Worm (Caenorhabditis elegans): ENCODE results near the gene F28B4.1.

Gene F28B4.1

DNA sequence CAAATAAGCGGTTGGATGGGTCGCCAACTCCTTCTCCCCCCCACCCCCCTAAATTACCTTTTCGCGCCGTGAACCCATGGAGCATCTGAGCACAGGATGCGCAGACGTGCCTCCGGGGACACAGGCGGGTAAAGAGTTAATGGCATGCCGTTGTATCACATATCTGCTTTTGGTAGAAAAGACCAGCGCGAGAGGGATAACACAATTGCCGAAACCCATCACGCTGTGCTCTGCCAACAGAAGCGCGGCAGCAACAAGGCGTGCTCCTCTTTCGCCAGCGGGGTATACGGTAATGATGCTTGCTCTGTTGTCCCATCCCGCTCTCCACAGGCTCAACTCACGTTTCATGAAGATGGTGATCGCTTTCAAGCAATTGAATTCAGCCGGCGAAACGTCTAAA, 7.6 kb upstream of the F28B4.1 start:
- no peak for TF ChIP-seq aly-2 (tag; optimal IDR thresholded peaks at IDR 0.05)
- no peak for TF ChIP-seq dve-1 (tag; optimal IDR thresholded peaks at IDR 0.05; ENCODE audit: insufficient read depth)
- peak; percentile 69 for TF ChIP-seq aha-1 (tag)

DNA sequence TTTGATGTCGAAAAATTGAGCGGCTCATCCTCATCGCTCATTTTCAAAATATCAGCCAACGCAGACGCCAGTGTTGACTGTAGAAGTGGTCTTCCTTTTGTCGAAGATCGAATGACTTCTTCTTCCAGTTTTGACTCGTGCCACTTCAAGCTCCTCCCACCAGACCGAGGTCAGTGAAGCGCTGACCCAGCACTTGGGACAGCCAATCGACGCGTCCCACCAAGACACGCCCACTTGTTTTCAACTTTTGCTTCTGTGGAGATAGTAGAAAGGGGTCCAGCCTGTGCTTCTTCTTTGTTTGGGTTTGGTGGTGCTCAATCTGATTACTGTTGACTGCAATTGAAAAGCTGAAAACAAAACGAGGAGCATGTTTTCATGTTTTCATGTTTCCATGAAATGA, 5.6 kb upstream of the F28B4.1 start, which contains the start of gene fax-1:
TSS of gene fax-1 (minus strand) at position 101 of the 400 bp plus-strand sequence.
- TF ChIP-seq vab-7 (GFP tag; IDR thresholded peaks at IDR 0.05), result no peak
- TF ChIP-seq ZK546.5 (tag; optimal IDR thresholded peaks at IDR 0.05), result no peak
- TF ChIP-seq lin-15B (tag; optimal IDR thresholded peaks at IDR 0.05), result no peak
- TF ChIP-seq F49E8.2 (tag; optimal IDR thresholded peaks at IDR 0.05; ENCODE audit: borderline replicate concordance), result no peak
- TF ChIP-seq nhr-6 (tag; optimal IDR thresholded peaks at IDR 0.05), result no peak
- no peak for TF ChIP-seq fos-1 (tag; optimal IDR thresholded peaks at IDR 0.05)
- TF ChIP-seq T26A8.4 (GFP tag; IDR thresholded peaks at IDR 0.05), result no peak
- TF ChIP-seq F44E2.7 (GFP tag; IDR thresholded peaks at IDR 0.05), result no peak
- no peak for TF ChIP-seq nhr-42 (GFP tag; IDR thresholded peaks at IDR 0.05)
- no peak for TF ChIP-seq madf-9 (GFP tag; conservative IDR thresholded peaks at IDR 0.05)
- TF ChIP-seq ceh-20 (GFP tag; IDR thresholded peaks at IDR 0.05), result no peak

DNA sequence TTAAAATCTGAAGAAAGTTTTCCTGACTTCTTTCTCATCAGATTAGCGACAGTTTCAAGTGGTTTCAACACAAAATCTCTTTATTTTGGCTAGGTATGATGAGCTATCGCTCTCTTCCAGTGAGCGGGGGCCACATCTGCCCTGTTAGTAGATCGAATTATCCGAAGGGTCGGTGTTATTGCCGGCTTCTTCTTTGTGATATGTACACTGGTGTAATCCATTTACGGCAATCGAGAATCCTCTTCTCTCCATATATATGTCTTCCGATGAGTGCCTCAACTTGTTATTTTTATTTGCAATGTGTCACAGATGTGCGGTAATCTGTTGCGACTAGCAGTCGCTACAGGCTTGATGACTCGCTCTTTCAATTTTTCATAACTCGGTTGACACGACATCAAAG, 2.5 kb upstream of the F28B4.1 start:
- no peak for TF ChIP-seq lin-15B (tag; optimal IDR thresholded peaks at IDR 0.05)
- TF ChIP-seq lin-1 (GFP tag; IDR thresholded peaks at IDR 0.05), result no peak
- TF ChIP-seq T26A8.4 (GFP tag; IDR thresholded peaks at IDR 0.05), result no peak
- TF ChIP-seq duxl-1 (tag; optimal IDR thresholded peaks at IDR 0.05; ENCODE audit: poor library complexity), result no peak
- TF ChIP-seq nhr-11 (tag; optimal IDR thresholded peaks at IDR 0.05), result no peak
- TF ChIP-seq lin-13 (GFP tag; optimal IDR thresholded peaks at IDR 0.05), result no peak
- no peak for TF ChIP-seq F26F4.8 (GFP tag; conservative IDR thresholded peaks at IDR 0.05)
- TF ChIP-seq fkh-10 (GFP tag; optimal IDR thresholded peaks at IDR 0.05), result no peak
- TF ChIP-seq lsy-2 (tag; optimal IDR thresholded peaks at IDR 0.05), result no peak
- TF ChIP-seq rbr-2 (tag; optimal IDR thresholded peaks at IDR 0.05), result no peak
- no peak for TF ChIP-seq egl-27 (tag; optimal IDR thresholded peaks at IDR 0.05)
- no peak for TF ChIP-seq ZK337.2 (GFP tag; IDR thresholded peaks at IDR 0.05)
- no peak for TF ChIP-seq lim-7 (GFP tag; IDR thresholded peaks at IDR 0.05)
- TF ChIP-seq vab-7 (GFP tag; IDR thresholded peaks at IDR 0.05), result no peak

DNA sequence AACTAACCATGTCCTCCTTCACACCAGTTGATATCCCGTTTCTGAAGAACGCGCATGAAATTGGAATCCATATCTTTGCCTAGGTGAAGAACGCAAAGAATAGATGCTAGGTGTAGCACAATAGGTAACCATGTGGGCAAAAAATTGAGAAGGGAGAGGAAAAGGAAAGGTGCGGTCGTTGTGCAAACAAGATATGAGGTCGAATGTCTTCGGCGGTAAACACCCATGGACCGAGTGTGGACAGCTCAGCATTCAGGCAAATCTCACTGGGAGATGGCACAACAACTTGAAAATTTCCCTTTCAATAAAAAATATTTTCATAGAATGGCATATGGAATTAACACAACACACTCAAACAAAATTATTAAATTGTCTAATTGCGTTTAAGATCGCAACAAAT, 4.6 kb downstream of the F28B4.1 start, which contains the start of gene F28B4.4:
TSS of gene F28B4.4 (minus strand) at position 101 of the 400 bp plus-strand sequence.
- TF ChIP-seq F37D6.2 (tag; optimal IDR thresholded peaks at IDR 0.05), result no peak
- peak; percentile 44 for TF ChIP-seq aha-1 (tag)

DNA sequence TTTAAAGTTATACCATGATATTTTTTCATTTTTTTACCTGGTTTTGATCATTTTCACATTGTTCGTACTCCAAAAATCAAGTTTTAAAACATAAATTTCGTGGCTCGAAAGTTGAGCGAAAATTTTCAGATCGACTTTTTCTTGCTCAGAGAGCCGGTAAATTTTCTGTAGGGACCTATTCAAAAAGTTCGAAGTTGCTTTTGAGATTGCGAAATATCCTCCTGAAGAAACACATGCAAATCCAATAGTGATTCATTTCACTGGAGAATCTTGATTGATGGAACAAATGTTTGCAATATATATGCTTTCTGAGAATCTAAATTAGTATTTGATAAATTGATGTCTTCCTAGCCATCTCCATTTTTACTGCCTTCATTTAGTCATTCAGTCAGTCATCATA, 11.8 kb downstream of the F28B4.1 start:
- TF ChIP-seq aha-1 (tag) (peak; percentile 61), unc-62 (GFP tag; optimal IDR thresholded peaks at IDR 0.05 in 1 of 2) (peak in 1 of 2 experiments; percentile 76), unc-62 (tag; optimal IDR thresholded peaks at IDR 0.05) (no peak), hmg-1.1 (GFP tag; IDR thresholded peaks at IDR 0.05) (no peak), F37D6.2 (tag; optimal IDR thresholded peaks at IDR 0.05) (no peak), snpc-4 (tag; optimal IDR thresholded peaks at IDR 0.05) (no peak), hif-1 (tag; optimal IDR thresholded peaks at IDR 0.05) (no peak), rbr-2 (tag; optimal IDR thresholded peaks at IDR 0.05) (no peak)

DNA sequence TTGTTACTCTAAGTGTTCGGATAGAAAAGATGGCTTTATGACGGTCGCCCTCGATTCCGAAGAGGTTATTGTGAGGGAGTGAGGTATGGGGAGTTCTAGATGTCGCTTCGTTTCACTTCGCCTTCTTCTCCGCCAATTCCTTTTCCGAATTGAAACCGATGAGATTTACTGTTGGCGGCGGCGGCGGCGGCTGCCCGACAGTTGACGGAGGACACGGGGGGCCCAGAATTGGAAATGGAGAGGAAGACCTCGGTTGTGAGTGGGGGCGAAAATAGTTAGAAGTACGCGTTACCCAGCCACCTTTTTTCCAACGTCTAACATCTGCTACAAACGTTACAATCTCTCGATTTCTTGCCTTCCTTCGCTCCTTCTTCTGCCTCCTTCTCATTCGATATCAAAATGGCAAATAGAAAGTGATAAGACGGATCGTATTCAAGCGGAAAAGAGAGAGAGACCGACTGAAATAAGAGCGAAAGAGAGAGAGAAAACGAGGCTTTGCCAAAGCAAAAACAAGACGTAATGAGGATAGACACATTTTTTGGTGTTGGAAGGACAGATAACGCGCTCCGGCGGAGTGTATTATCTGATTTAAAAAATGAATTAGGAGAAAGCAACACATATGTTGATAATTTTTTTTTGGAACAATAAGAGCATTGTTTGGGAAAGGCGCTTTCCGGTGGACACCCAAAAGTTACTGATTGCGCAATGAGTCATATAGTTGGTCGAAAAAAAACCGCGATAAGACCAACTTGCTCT, 13.3 kb downstream of the F28B4.1 start:
- TF ChIP-seq nhr-28 (tag; optimal IDR thresholded peaks at IDR 0.05) (peak; percentile 54), daf-16 (GFP tag; optimal IDR thresholded peaks at IDR 0.05) (no peak), daf-16 (tag; optimal IDR thresholded peaks at IDR 0.05) (peak; percentile 14), pqm-1 (tag; optimal IDR thresholded peaks at IDR 0.05) (peak; percentile 51), php-3 (GFP tag; IDR thresholded peaks at IDR 0.05) (peak; percentile 36; the same call in 1 of the 2 replicates), mxl-2 (GFP tag; conservative IDR thresholded peaks at IDR 0.05) (no peak), hlh-11 (tag; optimal IDR thresholded peaks at IDR 0.05) (peak; percentile 37), nhr-10 (tag; optimal IDR thresholded peaks at IDR 0.05) (no peak), dve-1 (tag; optimal IDR thresholded peaks at IDR 0.05; ENCODE audit: insufficient read depth) (peak; percentile 19), Y5F2A.4 (GFP tag; optimal IDR thresholded peaks at IDR 0.05) (no peak), set-16 (GFP tag; IDR thresholded peaks at IDR 0.05) (peak; percentile 58), ZK337.2 (GFP tag; IDR thresholded peaks at IDR 0.05) (no peak), zip-11 (GFP tag; IDR thresholded peaks at IDR 0.05) (no peak), Y75B8A.6 (GFP tag; IDR thresholded peaks at IDR 0.05) (no peak)
